Worm (Caenorhabditis elegans) whole organism, mixed stage, embryonic: ENCODE results near the gene R102.10.

Experiments used
- M03D4.4 ChIP-seq: sonication (generic microtip); optimal IDR thresholded peaks from 2 replicates; lab custom pipeline; 2017; ENCODE audit warnings: mild to moderate bottlenecking, missing genetic modification characterization, missing compliant biosample characterization
- bed-3 ChIP-seq: fragments of 200-800 bp; sonication (Bioruptor generic); optimal IDR thresholded peaks from 3 replicates; lab custom pipeline; 2018; ENCODE audit warnings: mild to moderate bottlenecking, missing genetic modification characterization, moderate library complexity, missing compliant biosample characterization
- blmp-1 ChIP-seq: fragments of 150-350 bp; optimal IDR thresholded peaks from 2 replicates; lab custom pipeline; 2014; ENCODE audit warnings: missing biosample characterization, missing genetic modification characterization
- ceh-43 ChIP-seq: fragments of 200-800 bp; sonication (Bioruptor generic); optimal IDR thresholded peaks from 2 replicates; lab custom pipeline; 2018; ENCODE audit warnings: mild to moderate bottlenecking, missing genetic modification characterization, moderate library complexity, missing compliant biosample characterization
- ceh-83 ChIP-seq: fragments of 200-800 bp; sonication (Bioruptor generic); optimal IDR thresholded peaks from 2 replicates; lab custom pipeline; 2018; ENCODE audit warnings: mild to moderate bottlenecking, missing genetic modification characterization, missing compliant biosample characterization
- ces-1 ChIP-seq: fragments of 150-350 bp; optimal IDR thresholded peaks from 2 replicates; lab custom pipeline; 2014; ENCODE audit warnings: missing biosample characterization, missing genetic modification reagents, missing genetic modification characterization
- cnd-1 ChIP-seq: fragments of 200-800 bp; sonication (Bioruptor generic); optimal IDR thresholded peaks from 2 replicates; lab custom pipeline; 2018; ENCODE audit warnings: mild to moderate bottlenecking, missing genetic modification characterization, missing compliant biosample characterization
- drap-1 ChIP-seq: fragments of 200-800 bp; sonication (Bioruptor generic); optimal IDR thresholded peaks from 3 replicates; lab custom pipeline; 2018; ENCODE audit warnings: mild to moderate bottlenecking, missing genetic modification characterization, missing compliant biosample characterization
- elt-1 ChIP-seq: sonication (generic microtip); optimal IDR thresholded peaks from 2 replicates; lab custom pipeline; 2017; ENCODE audit warnings: missing genetic modification characterization, mild to moderate bottlenecking, missing compliant biosample characterization, antibody characterized with exemption, moderate library complexity, borderline replicate concordance; ENCODE audit not compliant: insufficient read depth
- flh-1 ChIP-seq: fragments of 200-800 bp; sonication (Bioruptor generic); optimal IDR thresholded peaks from 2 replicates; lab custom pipeline; 2018; ENCODE audit warnings: mild to moderate bottlenecking, missing genetic modification characterization, moderate library complexity, missing compliant biosample characterization
- ham-2 ChIP-seq: fragments of 200-800 bp; sonication (Bioruptor generic); optimal IDR thresholded peaks from 2 replicates; lab custom pipeline; 2018; ENCODE audit warnings: mild to moderate bottlenecking, missing genetic modification characterization, missing compliant biosample characterization
- hlh-1 ChIP-seq: fragments of 150-350 bp; optimal IDR thresholded peaks from 2 replicates; lab custom pipeline; 2014; ENCODE audit warnings: missing biosample characterization, missing genetic modification reagents, missing genetic modification characterization
- lin-13 ChIP-seq: fragments of 150-350 bp; optimal IDR thresholded peaks from 2 replicates; lab custom pipeline; 2014; ENCODE audit warnings: missing biosample characterization, missing genetic modification characterization
- lin-32 ChIP-seq: fragments of 200-800 bp; sonication (Bioruptor generic); optimal IDR thresholded peaks from 2 replicates; lab custom pipeline; 2018; ENCODE audit warnings: mild to moderate bottlenecking, missing genetic modification characterization, missing compliant biosample characterization
- lsy-2 ChIP-seq: fragments of 150-350 bp; optimal IDR thresholded peaks from 2 replicates; lab custom pipeline; 2014; ENCODE audit warnings: missing biosample characterization, missing genetic modification characterization
- mab-5 ChIP-seq: fragments of 150-350 bp; optimal IDR thresholded peaks from 2 replicates; lab custom pipeline; 2014; ENCODE audit warnings: missing biosample characterization, missing genetic modification characterization
- nhr-2 ChIP-seq: fragments of 150-350 bp; optimal IDR thresholded peaks from 2 replicates; lab custom pipeline; 2014; ENCODE audit warnings: missing biosample characterization, missing genetic modification characterization
- nhr-237 ChIP-seq: fragments of 150-350 bp; optimal IDR thresholded peaks from 2 replicates; lab custom pipeline; 2014; ENCODE audit warnings: missing biosample characterization, missing genetic modification characterization
- nhr-28 ChIP-seq: fragments of 150-350 bp; optimal IDR thresholded peaks from 2 replicates; lab custom pipeline; 2014; ENCODE audit warnings: missing biosample characterization, missing genetic modification characterization
- nhr-76 ChIP-seq: sonication (generic microtip); optimal IDR thresholded peaks from 2 replicates; lab custom pipeline; 2017; ENCODE audit warnings: missing biosample characterization, missing genetic modification characterization
- pha-4 ChIP-seq: fragments of 150-350 bp; optimal IDR thresholded peaks from 2 replicates; lab custom pipeline; 2018; ENCODE audit warnings: missing biosample characterization, missing genetic modification reagents, missing genetic modification characterization
- sem-2 ChIP-seq: fragments of 200-800 bp; sonication (Bioruptor generic); optimal IDR thresholded peaks from 2 replicates; lab custom pipeline; 2018; ENCODE audit warnings: mild to moderate bottlenecking, missing genetic modification characterization, missing compliant biosample characterization
- snpc-4 ChIP-seq: fragments of 150-350 bp; optimal IDR thresholded peaks from 2 replicates; lab custom pipeline; 2014; ENCODE audit warnings: missing biosample characterization, missing genetic modification characterization
- sptf-1 ChIP-seq: sonication (generic microtip); optimal IDR thresholded peaks from 2 replicates; lab custom pipeline; 2017; ENCODE audit warnings: mild to moderate bottlenecking, missing genetic modification characterization, moderate library complexity, missing compliant biosample characterization
- tbx-8 ChIP-seq: fragments of 200-800 bp; sonication (Bioruptor generic); optimal IDR thresholded peaks from 2 replicates; lab custom pipeline; 2018; ENCODE audit warnings: mild to moderate bottlenecking, missing genetic modification characterization, moderate library complexity, missing compliant biosample characterization
- unc-120 ChIP-seq: sonication (generic microtip); optimal IDR thresholded peaks from 2 replicates; lab custom pipeline; 2017; ENCODE audit warnings: missing genetic modification characterization, missing compliant biosample characterization; ENCODE audit not compliant: poor library complexity, severe bottlenecking
- unc-39 ChIP-seq: fragments of 150-350 bp; optimal IDR thresholded peaks from 2 replicates; lab custom pipeline; 2014; ENCODE audit warnings: missing biosample characterization, missing genetic modification characterization
- zip-8 ChIP-seq: fragments of 150-350 bp; optimal IDR thresholded peaks from 2 replicates; lab custom pipeline; 2014; ENCODE audit warnings: missing biosample characterization, missing genetic modification characterization
- ztf-11 ChIP-seq: fragments of 150-350 bp; optimal IDR thresholded peaks from 2 replicates; lab custom pipeline; 2014; ENCODE audit warnings: missing biosample characterization, missing genetic modification characterization

R102.10 gene

DNA sequence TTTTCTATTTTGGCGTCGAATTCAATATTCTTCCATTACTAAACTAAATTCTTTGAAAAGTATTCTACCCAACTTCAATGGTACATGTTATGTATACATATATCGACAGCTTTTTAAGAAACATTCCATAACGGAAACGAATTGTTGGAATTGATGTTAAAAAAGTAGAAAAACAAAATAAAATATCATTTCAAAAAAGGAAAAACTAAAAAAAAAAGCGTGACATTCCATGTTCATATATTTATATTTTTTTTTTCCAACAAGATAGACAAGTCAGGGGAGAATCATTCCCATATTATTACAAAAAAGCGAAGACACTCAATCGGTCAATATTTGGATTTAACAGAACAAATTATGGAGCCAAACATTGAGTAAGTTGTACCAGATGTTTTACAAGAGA is at the start of gene R102.10:
TSS of gene R102.10 (plus strand) at position 301 of the 400 bp plus-strand sequence.
- TF ChIP-seq tbx-8 (GFP tag; lab: Kevin White, UChicago) (no peak), lin-13 (no peak), ceh-43 (GFP tag; lab: Kevin White, UChicago) (no peak), bed-3 (GFP tag; lab: Kevin White, UChicago) (no peak), lsy-2 (no peak), nhr-28 (no peak), ceh-83 (no peak)

DNA sequence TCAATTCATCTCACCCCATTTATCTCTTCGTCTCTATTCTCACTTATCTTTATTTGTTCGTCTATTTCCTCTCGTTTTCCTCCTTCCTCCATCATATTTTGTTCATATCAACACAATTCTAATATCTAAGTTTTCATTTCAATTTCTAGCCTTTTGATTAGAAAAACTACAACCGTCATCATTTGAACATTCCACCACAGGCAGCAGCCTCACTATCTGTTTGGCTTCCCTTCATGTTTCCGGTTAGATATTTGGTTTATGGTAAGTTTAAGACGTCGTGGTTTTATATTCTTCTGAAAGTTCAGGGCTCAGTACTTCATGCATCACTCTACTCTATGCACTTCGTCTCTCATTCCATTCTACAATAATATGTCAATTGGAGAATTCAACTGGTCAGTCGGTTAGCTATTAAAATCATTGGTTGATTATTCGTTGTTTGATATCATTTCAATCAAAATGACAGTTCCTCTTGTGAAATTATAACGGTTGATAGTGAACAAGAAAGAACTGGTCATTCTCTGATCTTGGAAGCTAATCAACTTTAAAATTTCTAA is 48.4 kb upstream of the R102.10 start, which contains the start of gene K08C7.1:
TSS of gene K08C7.1 (plus strand) at position 43 of the 554 bp plus-strand sequence.
- no peak for TF ChIP-seq ztf-11 (tag; lab: Kevin White, UChicago)
- TF ChIP-seq unc-120: no peak
- no peak for TF ChIP-seq lin-32 (GFP tag; lab: Kevin White, UChicago)
- TF ChIP-seq nhr-76: no peak
- TF ChIP-seq ham-2: no peak
- TF ChIP-seq elt-1 (tag; lab: Kevin White, UChicago): no peak
- no peak for TF ChIP-seq drap-1 (GFP tag; lab: Kevin White, UChicago)
- TF ChIP-seq, all 35 proteins: peak for 0

DNA sequence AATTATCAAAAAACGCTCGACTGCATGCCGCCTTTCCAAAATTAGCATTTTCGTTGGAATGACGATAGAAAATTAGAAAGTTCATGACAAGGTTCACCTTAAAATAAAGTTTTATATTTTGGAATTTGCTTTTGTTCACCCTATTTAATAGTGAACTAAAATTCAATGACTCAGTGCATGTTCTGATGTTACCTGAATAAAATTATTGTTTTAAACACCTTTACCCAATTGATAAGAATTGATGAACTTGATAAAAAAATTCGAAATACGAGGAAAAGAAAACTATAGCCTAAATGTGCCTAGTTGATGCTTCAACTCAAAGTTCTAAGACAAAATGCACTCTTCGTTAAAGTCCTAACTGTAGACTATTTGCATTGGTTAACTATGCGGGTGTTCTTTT is 44.2 kb upstream of the R102.10 start:
- no peak for TF ChIP-seq sem-2
- TF ChIP-seq nhr-76: no peak
- no peak for TF ChIP-seq cnd-1 (tag; lab: Kevin White, UChicago)
- no peak for TF ChIP-seq flh-1 (GFP tag; lab: Kevin White, UChicago)
- no peak for TF ChIP-seq ztf-11 (tag; lab: Kevin White, UChicago)
- TF ChIP-seq mab-5 (tag; lab: Kevin White, UChicago): no peak
- TF ChIP-seq snpc-4: no peak

DNA sequence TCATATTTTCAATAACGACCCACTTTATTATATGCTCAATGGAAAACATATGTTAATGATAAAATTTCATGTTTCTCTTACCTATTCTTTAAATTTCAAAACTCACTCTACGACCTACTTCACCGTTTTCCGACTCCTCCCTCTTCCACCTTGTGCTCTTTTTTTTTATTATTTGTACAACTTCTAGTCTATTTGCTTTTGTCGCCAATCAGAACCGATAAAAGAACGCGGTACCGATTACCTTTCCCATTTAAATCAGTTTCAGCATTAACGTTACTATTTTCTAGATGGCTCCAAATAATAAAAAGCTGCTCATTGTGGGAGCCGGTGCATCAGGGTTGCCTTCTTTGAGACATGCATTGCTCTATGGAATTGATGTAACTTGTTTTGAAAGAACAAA is 43.5 kb upstream of the R102.10 start, which contains the start of gene fmo-1:
TSS of gene fmo-1 (plus strand) at position 98 of the 400 bp plus-strand sequence.
- TF ChIP-seq hlh-1 (tag; lab: Kevin White, UChicago) (no peak), nhr-2 (tag; lab: Kevin White, UChicago) (no peak), nhr-28 (no peak), ceh-83 (no peak), blmp-1 (tag; lab: Kevin White, UChicago) (no peak), M03D4.4 (tag; lab: Kevin White, UChicago) (no peak), ham-2 (no peak), sptf-1 (tag; lab: Kevin White, UChicago) (no peak), lin-13 (no peak), drap-1 (GFP tag; lab: Kevin White, UChicago) (no peak)

DNA sequence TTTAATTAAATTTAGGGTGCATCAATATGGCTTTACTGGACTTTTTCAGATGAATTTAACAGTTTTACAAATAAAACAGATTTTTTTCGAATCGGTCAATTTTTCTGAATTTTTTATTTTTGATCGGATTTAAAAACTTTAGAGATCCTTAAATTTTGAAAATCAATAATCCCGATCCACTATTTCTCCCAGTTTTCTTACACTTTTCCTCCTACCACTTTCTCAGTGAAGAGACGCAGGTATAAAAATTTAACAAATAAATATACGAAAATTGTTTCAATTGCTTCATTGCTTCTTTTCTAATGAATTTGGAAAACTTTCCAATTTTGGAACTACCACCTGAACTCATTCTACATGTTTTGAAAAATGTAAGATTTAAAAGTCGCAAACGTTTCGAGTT is 41.1 kb upstream of the R102.10 start, which contains the start of gene K08C7.7:
TSS of gene K08C7.7 (plus strand) at position 301 of the 400 bp plus-strand sequence.
- TF ChIP-seq zip-8 (tag; lab: Kevin White, UChicago): no peak

DNA sequence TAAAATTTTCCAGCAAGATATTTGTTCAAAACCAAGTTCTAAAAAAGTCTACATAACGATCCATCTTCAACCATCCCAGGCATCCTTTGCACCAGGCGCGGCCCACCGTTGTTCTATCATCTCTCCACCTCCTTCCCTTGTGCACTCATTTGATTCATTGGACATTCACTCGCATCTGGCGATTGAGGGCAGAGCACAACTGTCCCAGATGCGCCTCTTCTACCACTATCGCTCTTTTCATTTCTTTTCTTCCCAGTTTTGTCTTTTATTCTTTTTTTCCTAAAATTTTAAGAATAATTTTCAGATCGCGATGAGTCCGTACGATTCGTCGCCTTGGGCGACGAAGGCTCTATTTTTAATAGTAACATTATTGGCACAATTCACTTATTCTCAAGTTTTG is 38.8 kb upstream of the R102.10 start, which contains the start of gene epi-1:
TSS of gene epi-1 (plus strand) at position 301 of the 400 bp plus-strand sequence.
- TF ChIP-seq bed-3 (GFP tag; lab: Kevin White, UChicago) (no peak), unc-120 (peak; percentile 38), lin-13 (no peak), hlh-1 (tag; lab: Kevin White, UChicago) (peak; percentile 79)

DNA sequence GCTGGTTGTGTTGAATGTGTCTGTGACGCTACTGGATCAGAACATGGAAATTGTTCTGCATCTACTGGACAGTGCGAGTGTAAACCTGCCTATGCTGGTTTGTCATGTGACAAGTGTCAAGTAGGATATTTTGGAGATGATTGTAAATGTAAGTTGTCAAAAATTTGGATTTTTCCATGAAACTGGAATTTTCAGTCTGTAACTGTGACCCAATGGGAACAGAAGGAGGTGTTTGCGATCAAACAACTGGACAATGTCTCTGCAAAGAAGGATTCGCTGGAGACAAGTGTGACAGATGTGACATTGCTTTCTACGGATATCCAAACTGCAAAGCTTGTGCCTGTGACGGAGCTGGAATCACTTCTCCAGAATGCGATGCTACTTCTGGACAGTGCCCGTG is 36.7 kb upstream of the R102.10 start:
- TF ChIP-seq nhr-28: no peak
- no peak for TF ChIP-seq sem-2
- no peak for TF ChIP-seq pha-4
- no peak for TF ChIP-seq M03D4.4 (tag; lab: Kevin White, UChicago)
- TF ChIP-seq lsy-2: no peak
- TF ChIP-seq cnd-1 (tag; lab: Kevin White, UChicago): no peak
- TF ChIP-seq sptf-1 (tag; lab: Kevin White, UChicago): no peak
- no peak for TF ChIP-seq ceh-43 (GFP tag; lab: Kevin White, UChicago)
- no peak for TF ChIP-seq zip-8 (tag; lab: Kevin White, UChicago)
- no peak for TF ChIP-seq unc-39 (tag; lab: Kevin White, UChicago)
- TF ChIP-seq nhr-2 (tag; lab: Kevin White, UChicago): no peak
- no peak for TF ChIP-seq mab-5 (tag; lab: Kevin White, UChicago)
- TF ChIP-seq nhr-237: no peak
- TF ChIP-seq nhr-76: no peak
- no peak for TF ChIP-seq lin-32 (GFP tag; lab: Kevin White, UChicago)
- TF ChIP-seq tbx-8 (GFP tag; lab: Kevin White, UChicago): no peak
- no peak for TF ChIP-seq ces-1 (GFP tag; lab: Kevin White, UChicago)
